Worm (Caenorhabditis elegans) whole organism, early embryonic: ENCODE data around the gene M151.1.

Experiments
- B0310.2 ChIP-seq: sonication (generic microtip); optimal IDR thresholded peaks from 2 replicates; lab custom pipeline; 2016; ENCODE audit warnings: mild to moderate bottlenecking, missing genetic modification characterization, missing compliant biosample characterization
- F13C5.2 ChIP-seq: sonication (generic microtip); optimal IDR thresholded peaks from 2 replicates; lab custom pipeline; 2017; ENCODE audit warnings: mild to moderate bottlenecking, missing genetic modification characterization, inconsistent platforms, missing compliant biosample characterization
- aly-1 ChIP-seq: sonication (generic microtip); optimal IDR thresholded peaks from 2 replicates; lab custom pipeline; 2016; ENCODE audit warnings: missing genetic modification characterization, missing compliant biosample characterization
- ama-1 ChIP-seq: fragments of 150-350 bp; optimal IDR thresholded peaks from 2 replicates; lab custom pipeline; 2014
- ceh-13 ChIP-seq: fragments of 200-800 bp; sonication (Bioruptor generic); optimal IDR thresholded peaks from 2 replicates; lab custom pipeline; 2018; ENCODE audit warnings: mild to moderate bottlenecking, missing genetic modification characterization, missing compliant biosample characterization
- ceh-36 ChIP-seq: sonication (generic microtip); optimal IDR thresholded peaks from 2 replicates; lab custom pipeline; 2016; ENCODE audit warnings: missing genetic modification characterization, inconsistent platforms, missing compliant biosample characterization
- ets-7 ChIP-seq: sonication (generic microtip); optimal IDR thresholded peaks from 2 replicates; lab custom pipeline; 2016; ENCODE audit warnings: missing genotype, missing genetic modification characterization, missing compliant biosample characterization
- flt-1 ChIP-seq: fragments of 200-800 bp; sonication (Bioruptor generic); IDR thresholded peaks from 2 replicates; pipeline ENCODE4 v1.3.6; 2022; ENCODE audit warnings: missing genetic modification characterization, missing compliant biosample characterization
- hmbx-1 ChIP-seq: sonication (generic microtip); optimal IDR thresholded peaks from 2 replicates; lab custom pipeline; 2016; ENCODE audit warnings: mild to moderate bottlenecking, missing genetic modification characterization, missing compliant biosample characterization
- hmg-4 ChIP-seq: fragments of 200-800 bp; sonication (Bioruptor generic); optimal IDR thresholded peaks from 2 replicates; lab custom pipeline; 2018; ENCODE audit warnings: mild to moderate bottlenecking, missing genetic modification characterization, missing compliant biosample characterization
- hnd-1 ChIP-seq: sonication (generic microtip); optimal IDR thresholded peaks from 2 replicates; lab custom pipeline; 2016; ENCODE audit warnings: missing genetic modification characterization, missing compliant biosample characterization
- pes-1 ChIP-seq: fragments of 200-800 bp; sonication (Bioruptor generic); IDR thresholded peaks from 2 replicates; pipeline ENCODE4 v1.3.6; 2022; ENCODE audit warnings: missing genetic modification reagents, missing genetic modification characterization, missing compliant biosample characterization
- scrt-1 ChIP-seq: fragments of 200-800 bp; sonication (Bioruptor generic); IDR thresholded peaks from 2 replicates; pipeline ENCODE4 v1.3.6; 2022; ENCODE audit warnings: missing genetic modification characterization, missing compliant biosample characterization
- sea-1 ChIP-seq: fragments of 200-800 bp; sonication (Bioruptor generic); conservative IDR thresholded peaks from 2 replicates; pipeline ENCODE4 v1.3.6; 2022; ENCODE audit warnings: missing genetic modification characterization, missing compliant biosample characterization
- tbx-11 ChIP-seq: fragments of 200-800 bp; sonication (Bioruptor generic); IDR thresholded peaks from 2 replicates; pipeline ENCODE4 v1.3.6; 2022; ENCODE audit warnings: missing genetic modification characterization, missing compliant biosample characterization
- tbx-37 ChIP-seq: fragments of 200-800 bp; sonication (Bioruptor generic); conservative IDR thresholded peaks from 2 replicates; pipeline ENCODE4 v1.3.6; 2022; ENCODE audit warnings: missing genetic modification reagents, missing genetic modification characterization, missing compliant biosample characterization
- tra-4 ChIP-seq: sonication (generic microtip); optimal IDR thresholded peaks from 2 replicates; lab custom pipeline; 2017; ENCODE audit warnings: missing genetic modification characterization, missing compliant biosample characterization

The M151.1 gene

DNA sequence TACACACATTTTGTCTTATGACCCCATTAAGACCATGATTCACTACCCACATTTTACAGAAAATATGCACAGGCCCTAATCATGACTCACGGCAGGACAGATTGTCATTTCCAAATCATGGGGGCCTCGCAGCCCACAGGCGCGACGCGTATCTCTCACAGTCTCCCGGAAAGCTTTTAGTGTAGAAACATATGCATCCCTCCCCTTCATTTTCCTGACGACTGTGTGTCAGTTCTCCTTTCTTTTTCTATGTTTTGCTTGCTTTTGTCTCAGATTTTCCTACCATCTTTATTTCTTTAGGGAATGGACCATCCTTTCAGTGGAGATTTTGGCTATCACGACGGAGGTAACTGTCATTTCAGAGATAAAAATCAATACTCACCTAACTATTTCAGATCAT lies at the start of gene M151.1:
Gene M151.1, plus strand, starts transcription at position 301 of the 400 bp plus-strand sequence.
- TF ChIP-seq ets-7 (tag; lab: Kevin White, UChicago): no peak
- TF ChIP-seq F13C5.2 (tag; lab: Kevin White, UChicago): no peak
- TF ChIP-seq tbx-11: no peak
- TF ChIP-seq sea-1 (GFP tag; lab: Robert Waterston, UW): no peak
- no peak for TF ChIP-seq aly-1
- TF ChIP-seq B0310.2 (tag; lab: Kevin White, UChicago): no peak
- TF ChIP-seq scrt-1 (GFP tag; lab: Robert Waterston, UW): no peak
- TF ChIP-seq ama-1 (lab: Kevin White, UChicago): no peak
- TF ChIP-seq hmbx-1 (tag; lab: Kevin White, UChicago): no peak
- TF ChIP-seq ceh-36 (tag; lab: Kevin White, UChicago): no peak

DNA sequence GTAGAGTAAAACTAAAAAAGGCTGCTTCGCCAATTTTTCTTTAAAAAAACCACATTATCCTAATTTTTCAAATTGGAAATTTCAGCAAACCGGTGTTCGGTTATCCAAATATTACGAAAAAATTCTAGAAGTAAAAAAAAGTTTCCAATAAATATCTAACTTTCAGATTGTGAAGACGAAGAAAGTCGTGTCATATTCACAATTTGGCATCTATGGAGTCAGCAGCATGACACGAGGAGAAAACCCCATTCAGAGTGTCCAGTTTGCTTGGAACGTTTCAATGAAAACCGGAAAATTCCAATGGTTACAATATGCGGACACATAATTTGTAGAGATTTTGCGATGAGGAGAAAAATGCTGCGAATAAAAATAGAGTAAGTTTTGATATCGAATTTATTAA lies 46.0 kb upstream of the M151.1 start, which contains the start of gene Y49F6A.12:
Gene Y49F6A.12, plus strand, starts transcription at position 301 of the 400 bp plus-strand sequence.
- TF ChIP-seq tbx-37 (GFP tag; lab: Robert Waterston, UW) (no peak), ama-1 (lab: Kevin White, UChicago) (no peak), scrt-1 (GFP tag; lab: Robert Waterston, UW) (no peak), hmg-4 (GFP tag; lab: Kevin White, UChicago) (no peak), aly-1 (no peak), ceh-36 (tag; lab: Kevin White, UChicago) (no peak), sea-1 (GFP tag; lab: Robert Waterston, UW) (no peak), tra-4 (tag; lab: Kevin White, UChicago) (no peak), ceh-13 (GFP tag; lab: Kevin White, UChicago) (no peak), ets-7 (tag; lab: Kevin White, UChicago) (no peak), hnd-1 (tag; lab: Kevin White, UChicago) (no peak), pes-1 (GFP tag; lab: Robert Waterston, UW) (no peak), hmbx-1 (tag; lab: Kevin White, UChicago) (no peak), F13C5.2 (tag; lab: Kevin White, UChicago) (no peak)

DNA sequence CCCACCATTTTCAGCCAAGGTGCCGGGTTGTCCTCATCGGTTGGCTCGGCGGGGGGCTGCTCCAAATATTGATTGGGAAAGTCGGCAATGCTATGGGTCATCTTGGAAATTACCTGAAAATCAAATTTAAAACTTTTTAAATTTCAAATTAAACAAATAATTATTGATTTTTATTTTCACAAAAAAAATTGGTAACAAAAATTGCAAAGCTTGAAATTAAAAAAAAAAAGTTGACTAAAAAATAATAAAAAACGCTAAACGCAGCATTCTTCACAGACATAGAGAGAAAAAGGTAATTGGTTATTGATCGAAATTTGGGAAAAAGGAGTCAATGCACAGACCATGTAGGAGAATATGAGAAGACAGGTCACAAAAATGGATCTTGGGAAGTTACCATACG lies 42.6 kb upstream of the M151.1 start, which contains the start of gene Y49F6A.11:
Gene Y49F6A.11, minus strand, starts transcription at position 101 of the 400 bp plus-strand sequence.
- no peak for TF ChIP-seq B0310.2 (tag; lab: Kevin White, UChicago)
- TF ChIP-seq ets-7 (tag; lab: Kevin White, UChicago): no peak
- no peak for TF ChIP-seq sea-1 (GFP tag; lab: Robert Waterston, UW)
- no peak for TF ChIP-seq ceh-13 (GFP tag; lab: Kevin White, UChicago)
- TF ChIP-seq ama-1 (lab: Kevin White, UChicago): no peak
- TF ChIP-seq tbx-37 (GFP tag; lab: Robert Waterston, UW): no peak
- no peak for TF ChIP-seq aly-1
- TF ChIP-seq ceh-36 (tag; lab: Kevin White, UChicago): no peak
- no peak for TF ChIP-seq flt-1 (GFP tag; lab: Robert Waterston, UW)
- TF ChIP-seq hmg-4 (GFP tag; lab: Kevin White, UChicago): no peak
- no peak for TF ChIP-seq scrt-1 (GFP tag; lab: Robert Waterston, UW)
- TF ChIP-seq pes-1 (GFP tag; lab: Robert Waterston, UW): no peak
- TF ChIP-seq hnd-1 (tag; lab: Kevin White, UChicago): no peak
- no peak for TF ChIP-seq F13C5.2 (tag; lab: Kevin White, UChicago)
- TF ChIP-seq tra-4 (tag; lab: Kevin White, UChicago): no peak
- no peak for TF ChIP-seq tbx-11
- TF ChIP-seq hmbx-1 (tag; lab: Kevin White, UChicago): no peak

DNA sequence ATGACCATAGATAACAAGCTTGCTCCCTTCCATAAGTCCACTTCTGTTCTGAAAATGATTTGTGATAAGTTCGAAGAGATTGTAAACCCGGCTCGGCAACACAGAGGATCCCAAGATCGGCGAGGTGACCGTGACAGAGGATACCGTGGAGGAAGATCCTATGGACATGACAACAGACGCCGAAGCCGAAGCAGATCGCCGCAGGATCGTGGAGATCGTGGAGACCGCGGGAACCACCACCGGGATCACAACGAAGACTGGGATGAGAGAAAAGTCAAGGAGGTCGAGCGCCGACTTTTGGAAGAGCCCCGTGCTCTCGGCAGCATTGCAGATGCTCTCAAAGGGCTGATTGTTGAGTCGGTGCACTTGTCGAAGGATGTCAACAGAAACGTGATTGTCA lies 36.7 kb upstream of the M151.1 start:
- TF ChIP-seq hmg-4 (GFP tag; lab: Kevin White, UChicago) (no peak), tbx-11 (no peak), tra-4 (tag; lab: Kevin White, UChicago) (no peak), tbx-37 (GFP tag; lab: Robert Waterston, UW) (no peak), scrt-1 (GFP tag; lab: Robert Waterston, UW) (no peak)

DNA sequence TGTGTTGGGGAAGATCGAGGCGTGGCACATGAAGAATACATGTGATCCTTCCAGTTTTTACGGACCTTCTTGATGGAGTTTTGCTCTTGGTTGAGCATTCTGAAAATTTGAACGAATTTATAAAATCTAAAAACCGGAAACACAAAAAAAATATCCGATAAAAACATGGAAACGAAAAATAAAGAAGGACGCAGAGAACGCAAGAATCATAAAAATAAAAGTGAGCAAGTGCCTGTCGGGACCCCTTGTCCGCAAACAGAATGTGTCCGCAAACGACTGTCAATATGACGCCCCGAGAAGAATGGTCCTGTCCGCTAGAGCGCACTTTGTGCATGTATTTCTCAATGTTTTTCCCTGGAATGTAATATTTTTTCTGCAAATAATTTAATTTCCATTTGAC lies 31.5 kb upstream of the M151.1 start, which contains the start of gene Y49F6A.5:
Gene Y49F6A.5, minus strand, starts transcription at position 101 of the 400 bp plus-strand sequence.
- TF ChIP-seq sea-1 (GFP tag; lab: Robert Waterston, UW) (no peak), hnd-1 (tag; lab: Kevin White, UChicago) (no peak), tbx-11 (no peak), scrt-1 (GFP tag; lab: Robert Waterston, UW) (no peak), hmg-4 (GFP tag; lab: Kevin White, UChicago) (no peak), ceh-36 (tag; lab: Kevin White, UChicago) (no peak), B0310.2 (tag; lab: Kevin White, UChicago) (no peak), hmbx-1 (tag; lab: Kevin White, UChicago) (no peak), ets-7 (tag; lab: Kevin White, UChicago) (no peak), aly-1 (no peak), F13C5.2 (tag; lab: Kevin White, UChicago) (no peak), tbx-37 (GFP tag; lab: Robert Waterston, UW) (no peak), flt-1 (GFP tag; lab: Robert Waterston, UW) (no peak)

DNA sequence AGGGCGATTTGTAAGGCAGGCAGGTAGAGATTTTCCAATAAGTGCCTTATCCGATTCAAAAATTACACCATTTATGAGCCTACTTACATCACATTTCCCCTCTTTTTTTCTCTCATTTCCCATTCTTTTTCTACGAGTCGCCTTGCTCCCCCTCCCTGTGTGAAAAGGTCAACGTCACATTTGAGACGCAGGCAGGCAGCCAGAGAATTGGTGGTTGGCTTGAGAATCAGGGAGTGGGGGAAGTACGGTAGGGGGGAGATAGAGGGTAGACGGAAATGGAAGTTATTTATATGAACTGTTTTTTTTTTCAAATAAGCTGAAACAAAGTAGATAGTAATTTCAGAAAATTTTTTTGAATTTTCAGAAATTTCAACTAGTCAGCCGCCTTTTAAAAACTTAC lies 24.7 kb upstream of the M151.1 start:
- TF ChIP-seq B0310.2 (tag; lab: Kevin White, UChicago) (no peak), tra-4 (tag; lab: Kevin White, UChicago) (no peak), ceh-36 (tag; lab: Kevin White, UChicago) (no peak), hmbx-1 (tag; lab: Kevin White, UChicago) (no peak), tbx-37 (GFP tag; lab: Robert Waterston, UW) (no peak), hnd-1 (tag; lab: Kevin White, UChicago) (no peak), ama-1 (lab: Kevin White, UChicago) (no peak), F13C5.2 (tag; lab: Kevin White, UChicago) (no peak), ceh-13 (GFP tag; lab: Kevin White, UChicago) (no peak), sea-1 (GFP tag; lab: Robert Waterston, UW) (no peak), flt-1 (GFP tag; lab: Robert Waterston, UW) (no peak), hmg-4 (GFP tag; lab: Kevin White, UChicago) (no peak), ets-7 (tag; lab: Kevin White, UChicago) (no peak), scrt-1 (GFP tag; lab: Robert Waterston, UW) (no peak), aly-1 (no peak), pes-1 (GFP tag; lab: Robert Waterston, UW) (no peak), tbx-11 (no peak)
